Worm (Caenorhabditis elegans) whole organism, mixed stage, embryonic: ENCODE data around the gene aex-4.

ENCODE experiments used
- blmp-1 ChIP-seq: fragments of 150-350 bp; optimal IDR thresholded peaks from 2 replicates; lab custom pipeline; 2014; ENCODE audit warnings: missing biosample characterization, missing genetic modification characterization
- elt-1 ChIP-seq: sonication (generic microtip); optimal IDR thresholded peaks from 2 replicates; lab custom pipeline; 2017; ENCODE audit warnings: missing genetic modification characterization, mild to moderate bottlenecking, missing compliant biosample characterization, antibody characterized with exemption, moderate library complexity, borderline replicate concordance; ENCODE audit not compliant: insufficient read depth
- hlh-1 ChIP-seq: fragments of 150-350 bp; optimal IDR thresholded peaks from 2 replicates; lab custom pipeline; 2014; ENCODE audit warnings: missing biosample characterization, missing genetic modification reagents, missing genetic modification characterization
- lsy-2 ChIP-seq: fragments of 150-350 bp; optimal IDR thresholded peaks from 2 replicates; lab custom pipeline; 2014; ENCODE audit warnings: missing biosample characterization, missing genetic modification characterization
- mab-5 ChIP-seq: fragments of 150-350 bp; optimal IDR thresholded peaks from 2 replicates; lab custom pipeline; 2014; ENCODE audit warnings: missing biosample characterization, missing genetic modification characterization
- mep-1 ChIP-seq: fragments of 150-350 bp; optimal IDR thresholded peaks from 2 replicates; lab custom pipeline; 2017; ENCODE audit warnings: missing biosample characterization, missing genetic modification reagents, missing genetic modification characterization, inconsistent platforms
- nhr-12 ChIP-seq: fragments of 150-350 bp; optimal IDR thresholded peaks from 2 replicates; lab custom pipeline; 2014; ENCODE audit warnings: missing biosample characterization, missing genetic modification characterization
- nhr-2 ChIP-seq: fragments of 150-350 bp; optimal IDR thresholded peaks from 2 replicates; lab custom pipeline; 2014; ENCODE audit warnings: missing biosample characterization, missing genetic modification characterization
- nhr-28 ChIP-seq: fragments of 150-350 bp; optimal IDR thresholded peaks from 2 replicates; lab custom pipeline; 2014; ENCODE audit warnings: missing biosample characterization, missing genetic modification characterization
- nhr-76 ChIP-seq: sonication (generic microtip); optimal IDR thresholded peaks from 2 replicates; lab custom pipeline; 2017; ENCODE audit warnings: missing biosample characterization, missing genetic modification characterization
- pha-4 ChIP-seq: fragments of 150-350 bp; optimal IDR thresholded peaks from 2 replicates; lab custom pipeline; 2018; ENCODE audit warnings: missing biosample characterization, missing genetic modification reagents, missing genetic modification characterization
- snpc-4 ChIP-seq: fragments of 150-350 bp; optimal IDR thresholded peaks from 2 replicates; lab custom pipeline; 2014; ENCODE audit warnings: missing biosample characterization, missing genetic modification characterization
- unc-62 ChIP-seq: fragments of 150-350 bp; optimal IDR thresholded peaks from 2 replicates; lab custom pipeline; 2014; ENCODE audit warnings: missing biosample characterization, missing genetic modification reagents, missing genetic modification characterization

DNA sequence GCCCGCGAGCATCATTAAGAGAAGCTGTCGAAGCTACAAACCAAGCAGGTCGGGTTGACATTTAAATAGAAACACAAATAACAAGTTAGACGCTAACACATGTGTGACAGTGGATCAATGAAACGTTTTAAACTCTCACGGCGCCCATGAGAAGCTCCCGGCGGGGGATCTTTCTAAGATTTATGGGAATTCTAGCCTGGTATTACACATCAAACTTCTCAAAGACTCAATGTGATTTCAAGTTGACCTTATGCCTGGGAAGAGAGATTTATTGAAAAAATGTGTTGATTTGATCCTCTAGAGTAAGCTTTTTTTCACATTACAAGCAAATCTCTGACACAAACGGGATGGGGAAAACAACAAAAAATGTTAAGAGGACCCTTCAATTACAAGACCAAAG, 19.3 kb upstream of the aex-4 start:
- no peak for TF ChIP-seq elt-1 (tag; lab: Kevin White, UChicago)
- no peak for TF ChIP-seq nhr-12
- no peak for TF ChIP-seq hlh-1 (tag; lab: Kevin White, UChicago)
- TF ChIP-seq mep-1 = no peak
- no peak for TF ChIP-seq unc-62 (GFP tag; lab: Kevin White, UChicago)
- no peak for TF ChIP-seq lsy-2 (tag; lab: Kevin White, UChicago)
- no peak for TF ChIP-seq nhr-28 (tag; lab: Kevin White, UChicago)
- TF ChIP-seq pha-4 (tag; lab: Kevin White, UChicago) = no peak
- TF ChIP-seq snpc-4 (tag; lab: Kevin White, UChicago) = no peak
- no peak for TF ChIP-seq nhr-76
- TF ChIP-seq blmp-1 (tag; lab: Kevin White, UChicago) = no peak
- TF ChIP-seq nhr-2 (tag; lab: Kevin White, UChicago) = no peak
- no peak for TF ChIP-seq mab-5
